Worm (Caenorhabditis elegans): ENCODE data around the gene dpl-1.

DNA sequence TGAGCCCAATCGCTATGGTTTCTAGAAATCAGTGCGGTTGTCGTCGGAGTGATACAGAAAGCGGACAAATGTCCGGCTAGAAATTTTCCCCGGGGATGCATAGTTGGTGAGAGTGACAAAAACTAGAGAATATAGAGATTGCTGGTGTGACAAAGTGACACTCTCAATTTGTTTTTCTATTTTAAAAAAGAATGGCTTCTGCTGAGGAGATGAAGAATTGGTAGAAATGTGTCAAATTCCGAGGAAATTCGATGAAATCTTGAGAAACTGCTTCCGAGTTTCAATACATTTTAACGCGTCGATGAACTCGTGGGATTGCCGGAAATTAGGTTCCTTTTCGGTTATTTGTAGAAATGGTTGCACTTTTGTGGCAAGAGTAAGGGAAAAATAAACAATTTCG lies 24.5 kb downstream of the dpl-1 start, which contains the start of gene twk-4:
- TF ChIP-seq ceh-39 (tag; optimal IDR thresholded peaks at IDR 0.05): no peak
- no peak for TF ChIP-seq nhr-76 (tag; optimal IDR thresholded peaks at IDR 0.05)
